Worm (Caenorhabditis elegans) whole organism, L4/young adult: ENCODE results near the gene F49H12.3.

Experiments used
- W03F9.2 ChIP-seq: fragments of 150-350 bp; optimal IDR thresholded peaks from 2 replicates; lab custom pipeline; 2014; ENCODE audit warnings: missing biosample characterization, missing genetic modification characterization
- dao-5 ChIP-seq: sonication (generic microtip); optimal IDR thresholded peaks from 2 replicates; lab custom pipeline; 2016; ENCODE audit warnings: missing genotype, missing genetic modification characterization, moderate library complexity, missing compliant biosample characterization
- him-1 ChIP-seq: sonication (generic microtip); optimal IDR thresholded peaks from 2 replicates; lab custom pipeline; 2016; ENCODE audit warnings: missing genotype, missing genetic modification reagents, missing genetic modification characterization, missing compliant biosample characterization

- TF ChIP-seq W03F9.2 (tag; lab: Kevin White, UChicago) (no peak), dao-5 (tag; lab: Kevin White, UChicago) (no peak), him-1 (tag; lab: Kevin White, UChicago) (no peak)
Measured at ce11 chrX:2130141-2130540, 46.0 kb downstream of the F49H12.3 start, which contains the start of gene F53B1.8.
